Worm (Caenorhabditis elegans): Measurements from ENCODE around the gene shc-3.

Gene shc-3

DNA sequence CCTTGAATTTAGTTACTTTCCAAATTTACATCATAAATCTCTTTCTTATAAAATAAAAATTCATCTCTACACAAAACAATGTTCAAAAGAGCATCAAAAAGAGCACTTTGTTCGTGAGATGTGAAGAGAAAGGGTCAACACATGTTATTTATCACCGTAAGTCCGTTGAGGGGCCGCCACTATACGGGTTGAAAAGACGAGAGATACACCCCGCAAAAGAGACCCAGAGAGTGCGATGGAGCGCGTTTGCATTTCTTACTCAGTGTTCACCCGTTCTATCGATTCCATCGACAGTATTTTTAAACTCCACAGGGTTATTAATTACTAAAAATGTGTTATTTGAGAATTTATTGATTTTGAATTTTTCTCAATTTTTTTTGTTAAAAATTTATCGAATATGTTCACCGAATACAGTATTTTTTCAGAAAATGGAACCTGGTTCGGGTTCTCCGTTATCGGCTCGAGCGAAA, 9.6 kb downstream of the shc-3 start, which contains the start of gene pix-1:
Gene pix-1, plus strand, starts transcription at position 420 of the 470 bp plus-strand sequence.
- no peak for TF ChIP-seq aly-1 (tag; optimal IDR thresholded peaks at IDR 0.05)
- no peak for TF ChIP-seq pes-1 (GFP tag; IDR thresholded peaks at IDR 0.05)
- TF ChIP-seq B0310.2 (tag; optimal IDR thresholded peaks at IDR 0.05), result no peak

DNA sequence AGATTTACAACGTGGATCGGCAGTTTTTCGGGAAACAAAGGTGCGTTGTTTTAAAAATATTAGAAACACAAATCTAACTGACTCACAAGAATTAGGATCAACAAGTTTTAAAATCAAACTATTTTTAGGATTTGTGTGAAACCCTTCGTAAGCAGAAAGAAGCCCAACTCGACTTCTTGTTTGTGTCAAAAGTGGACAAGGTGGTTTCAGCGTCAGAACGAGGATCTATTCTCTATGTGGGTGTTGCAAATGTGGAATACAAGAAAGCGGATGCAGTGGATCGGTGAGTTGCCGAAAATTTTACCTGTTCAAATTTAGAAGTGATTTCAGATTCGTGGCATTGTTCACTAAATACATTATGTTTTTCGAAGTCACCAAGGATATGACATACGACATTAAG, 11.7 kb downstream of the shc-3 start:
- no peak for TF ChIP-seq F13C5.2 (tag; optimal IDR thresholded peaks at IDR 0.05)
- TF ChIP-seq scrt-1 (GFP tag; IDR thresholded peaks at IDR 0.05), result no peak
- TF ChIP-seq tra-4 (tag; optimal IDR thresholded peaks at IDR 0.05), result no peak
- no peak for TF ChIP-seq tbx-11 (GFP tag; IDR thresholded peaks at IDR 0.05)
- TF ChIP-seq ama-1 (optimal IDR thresholded peaks at IDR 0.05), result no peak
- TF ChIP-seq hmg-4 (GFP tag; optimal IDR thresholded peaks at IDR 0.05), result no peak
- TF ChIP-seq ets-7 (tag; optimal IDR thresholded peaks at IDR 0.05), result no peak
- no peak for TF ChIP-seq aly-1 (tag; optimal IDR thresholded peaks at IDR 0.05)
- no peak for TF ChIP-seq ceh-36 (tag; optimal IDR thresholded peaks at IDR 0.05)
- TF ChIP-seq sea-1 (GFP tag; conservative IDR thresholded peaks at IDR 0.05), result no peak
- no peak for TF ChIP-seq tbx-37 (GFP tag; conservative IDR thresholded peaks at IDR 0.05)
- no peak for TF ChIP-seq hnd-1 (tag; optimal IDR thresholded peaks at IDR 0.05)
- TF ChIP-seq B0310.2 (tag; optimal IDR thresholded peaks at IDR 0.05), result no peak
- TF ChIP-seq hmbx-1 (tag; optimal IDR thresholded peaks at IDR 0.05), result no peak
- no peak for TF ChIP-seq pes-1 (GFP tag; IDR thresholded peaks at IDR 0.05)
- no peak for TF ChIP-seq flt-1 (GFP tag; IDR thresholded peaks at IDR 0.05)

DNA sequence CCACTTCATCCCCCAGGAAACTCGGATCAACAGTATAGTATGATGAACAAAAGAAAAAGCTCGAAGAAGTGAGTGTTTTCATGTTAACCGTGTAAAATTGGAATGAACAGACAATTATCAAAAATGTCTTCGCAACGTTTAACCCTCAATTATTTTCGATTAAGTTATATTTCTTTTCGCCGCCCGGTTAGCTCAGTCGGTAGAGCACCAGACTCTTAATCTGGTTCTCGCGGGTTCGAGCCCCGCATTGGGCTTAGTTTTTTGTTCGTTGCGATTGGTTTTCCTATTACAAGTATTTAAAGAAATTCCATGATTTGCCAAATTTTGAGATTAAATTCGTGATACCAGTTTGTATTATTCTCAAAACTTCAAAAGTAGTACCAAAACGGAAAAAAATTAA, 12.4 kb downstream of the shc-3 start:
- TF ChIP-seq tbx-11 (GFP tag; IDR thresholded peaks at IDR 0.05) (no peak), tra-4 (tag; optimal IDR thresholded peaks at IDR 0.05) (no peak), tbx-37 (GFP tag; conservative IDR thresholded peaks at IDR 0.05) (no peak), hmg-4 (GFP tag; optimal IDR thresholded peaks at IDR 0.05) (no peak), hmbx-1 (tag; optimal IDR thresholded peaks at IDR 0.05) (no peak), sea-1 (GFP tag; conservative IDR thresholded peaks at IDR 0.05) (no peak), aly-1 (tag; optimal IDR thresholded peaks at IDR 0.05) (no peak), ceh-36 (tag; optimal IDR thresholded peaks at IDR 0.05) (no peak), hnd-1 (tag; optimal IDR thresholded peaks at IDR 0.05) (no peak), F13C5.2 (tag; optimal IDR thresholded peaks at IDR 0.05) (no peak), pes-1 (GFP tag; IDR thresholded peaks at IDR 0.05) (no peak), flt-1 (GFP tag; IDR thresholded peaks at IDR 0.05) (no peak)

DNA sequence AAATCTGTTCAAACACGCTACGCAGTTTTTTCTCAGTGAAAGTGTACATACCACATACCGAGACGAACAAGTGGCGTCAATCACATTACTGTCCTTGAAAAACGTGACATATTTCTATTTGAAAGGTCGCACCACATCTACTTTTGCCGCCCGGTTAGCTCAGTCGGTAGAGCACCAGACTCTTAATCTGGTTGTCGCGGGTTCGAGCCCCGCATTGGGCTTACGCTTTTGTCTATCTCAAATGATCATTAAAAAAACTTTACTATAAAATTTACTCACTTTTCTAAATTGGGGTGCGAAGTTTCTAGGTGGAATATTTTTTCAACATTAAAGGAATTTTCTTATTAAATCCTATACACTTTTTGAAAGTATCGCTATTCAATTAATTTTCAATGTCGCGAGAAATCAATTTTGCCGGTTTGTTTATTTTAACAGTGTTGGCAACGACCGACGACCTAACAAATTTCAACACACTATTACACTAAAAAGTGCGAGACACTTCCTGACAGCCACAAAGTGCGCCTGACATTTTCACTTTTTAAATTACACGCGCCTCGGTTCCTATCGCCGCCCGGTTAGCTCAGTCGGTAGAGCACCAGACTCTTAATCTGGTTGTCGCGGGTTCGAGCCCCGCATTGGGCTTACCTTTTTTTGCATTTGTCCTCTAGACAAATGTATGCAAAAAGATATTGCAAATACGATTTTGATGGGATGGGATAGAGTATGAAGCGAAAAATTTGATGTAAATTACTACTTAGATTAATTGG, 13.1 kb downstream of the shc-3 start:
- TF ChIP-seq sea-1 (GFP tag; conservative IDR thresholded peaks at IDR 0.05) (0 out of 2 replicates have a peak, but pooled peaks have one; percentile 36), flt-1 (GFP tag; IDR thresholded peaks at IDR 0.05) (peak; percentile 42; the same call in 1 of the 2 replicates), hmg-4 (GFP tag; optimal IDR thresholded peaks at IDR 0.05) (no peak), hmbx-1 (tag; optimal IDR thresholded peaks at IDR 0.05) (no peak), scrt-1 (GFP tag; IDR thresholded peaks at IDR 0.05) (no peak), B0310.2 (tag; optimal IDR thresholded peaks at IDR 0.05) (peak; percentile 1), pes-1 (GFP tag; IDR thresholded peaks at IDR 0.05) (peak; percentile 60), tbx-37 (GFP tag; conservative IDR thresholded peaks at IDR 0.05) (peak; percentile 51; the same call in 1 of the 2 replicates)

DNA sequence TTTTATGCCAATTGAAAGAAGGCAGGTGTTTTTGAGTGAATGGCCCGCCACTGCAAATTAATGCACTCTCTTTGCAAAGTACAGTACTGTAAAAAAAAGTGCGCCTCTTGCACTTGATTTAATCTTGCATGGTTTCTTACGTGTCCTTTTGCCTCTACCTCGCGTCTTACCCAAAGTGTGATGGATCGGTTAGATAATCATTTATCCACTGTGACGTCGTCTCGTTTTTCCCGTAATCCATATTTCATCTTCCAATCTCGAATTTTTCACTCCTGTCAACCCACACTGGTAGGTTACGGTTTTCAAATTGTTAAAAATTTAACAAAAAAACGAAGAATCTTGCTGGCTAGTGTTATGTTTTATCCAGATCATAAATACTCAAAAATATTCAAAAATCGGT, 19.3 kb downstream of the shc-3 start:
- TF ChIP-seq flt-1 (GFP tag; IDR thresholded peaks at IDR 0.05) (no peak), tra-4 (tag; optimal IDR thresholded peaks at IDR 0.05) (no peak), scrt-1 (GFP tag; IDR thresholded peaks at IDR 0.05) (no peak), hmbx-1 (tag; optimal IDR thresholded peaks at IDR 0.05) (no peak), ceh-13 (GFP tag; optimal IDR thresholded peaks at IDR 0.05) (no peak), tbx-37 (GFP tag; conservative IDR thresholded peaks at IDR 0.05) (no peak), ets-7 (tag; optimal IDR thresholded peaks at IDR 0.05) (no peak), hmg-4 (GFP tag; optimal IDR thresholded peaks at IDR 0.05) (no peak), pes-1 (GFP tag; IDR thresholded peaks at IDR 0.05) (no peak), B0310.2 (tag; optimal IDR thresholded peaks at IDR 0.05) (no peak), ceh-36 (tag; optimal IDR thresholded peaks at IDR 0.05) (no peak), hnd-1 (tag; optimal IDR thresholded peaks at IDR 0.05) (no peak), ama-1 (optimal IDR thresholded peaks at IDR 0.05) (no peak), sea-1 (GFP tag; conservative IDR thresholded peaks at IDR 0.05) (no peak), F13C5.2 (tag; optimal IDR thresholded peaks at IDR 0.05) (no peak), tbx-11 (GFP tag; IDR thresholded peaks at IDR 0.05) (no peak), aly-1 (tag; optimal IDR thresholded peaks at IDR 0.05) (no peak)

DNA sequence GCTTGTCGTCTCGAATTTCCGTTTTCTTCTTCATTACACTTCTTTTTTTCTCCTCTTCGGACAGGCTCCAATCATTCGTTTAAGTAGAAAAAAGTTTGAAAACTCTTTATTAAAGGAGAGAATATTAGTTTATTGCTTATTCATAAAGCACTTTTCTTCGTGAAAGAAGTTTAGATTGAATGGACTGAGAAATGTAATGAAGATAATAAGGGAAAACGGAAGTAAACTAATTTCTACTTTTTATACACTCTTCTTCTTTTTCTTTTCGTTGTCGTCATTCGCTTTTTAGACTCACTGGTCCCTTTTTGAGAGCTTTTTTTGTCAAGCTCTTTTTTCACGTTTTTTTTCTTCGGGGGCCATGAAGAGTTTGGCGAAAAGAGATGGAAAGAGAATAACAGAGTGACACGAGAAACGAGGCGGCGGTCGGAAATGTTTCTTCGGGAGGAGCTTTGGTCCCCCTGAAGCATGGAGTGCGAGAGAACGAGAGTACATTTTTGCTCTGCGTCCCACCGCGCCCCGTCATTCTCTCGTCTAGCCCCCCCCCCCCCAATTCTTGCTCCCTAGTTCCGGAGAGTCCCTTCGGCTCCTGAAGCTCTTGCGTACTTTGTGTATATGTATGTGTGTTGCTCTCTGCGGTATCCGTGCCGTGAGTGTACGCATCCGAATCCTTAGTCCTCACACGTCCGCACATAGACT, 21.9 kb downstream of the shc-3 start:
- TF ChIP-seq pes-1 (GFP tag; IDR thresholded peaks at IDR 0.05), result no peak
- TF ChIP-seq tbx-37 (GFP tag; conservative IDR thresholded peaks at IDR 0.05), result no peak
- TF ChIP-seq ceh-36 (tag; optimal IDR thresholded peaks at IDR 0.05), result no peak
- no peak for TF ChIP-seq ama-1 (optimal IDR thresholded peaks at IDR 0.05)
- no peak for TF ChIP-seq B0310.2 (tag; optimal IDR thresholded peaks at IDR 0.05)
- no peak for TF ChIP-seq sea-1 (GFP tag; conservative IDR thresholded peaks at IDR 0.05)

DNA sequence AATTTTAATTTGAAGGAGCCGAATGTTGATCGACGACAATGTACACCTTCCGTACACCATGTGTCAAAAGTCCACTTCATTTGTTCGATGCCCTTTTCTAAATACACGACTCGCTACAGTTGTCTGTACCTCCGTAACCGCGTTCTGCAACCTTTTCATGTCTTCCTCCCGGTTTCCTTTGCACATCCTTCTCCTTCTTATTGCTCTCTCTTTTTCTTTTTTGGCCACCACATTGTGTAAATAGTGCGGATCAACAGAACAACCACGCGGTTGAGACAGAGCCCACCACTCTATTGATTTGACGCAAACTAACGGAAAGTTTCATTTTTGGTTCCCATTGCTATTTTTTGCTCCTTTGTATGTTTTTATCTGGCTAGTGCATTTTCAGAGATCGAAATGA, 26.0 kb downstream of the shc-3 start:
- no peak for TF ChIP-seq ama-1 (optimal IDR thresholded peaks at IDR 0.05)
